Worm (Caenorhabditis elegans) whole organism, young adult: ENCODE data around the gene trpp-9.

ENCODE experiments used
- B0019.2 ChIP-seq: fragments of 200-800 bp; sonication (Bioruptor generic); conservative IDR thresholded peaks from 2 replicates; pipeline ENCODE4 v1.3.6; 2022; ENCODE audit warnings: missing genetic modification reagents, missing genetic modification characterization, missing compliant biosample characterization
- F39B2.1 ChIP-seq: fragments of 200-800 bp; sonication (Bioruptor generic); IDR thresholded peaks from 2 replicates; pipeline ENCODE4 v1.3.6; 2022; ENCODE audit warnings: missing genetic modification reagents, missing genetic modification characterization, missing compliant biosample characterization
- K11D2.4 ChIP-seq: fragments of 200-800 bp; sonication (Bioruptor generic); IDR thresholded peaks from 2 replicates; pipeline ENCODE4 v1.3.6; 2022; ENCODE audit warnings: missing genetic modification reagents, missing genetic modification characterization, missing compliant biosample characterization
- T07F8.4 ChIP-seq: sonication (generic microtip); optimal IDR thresholded peaks from 2 replicates; lab custom pipeline; 2016; ENCODE audit warnings: mild to moderate bottlenecking, missing genetic modification characterization, moderate library complexity, missing compliant biosample characterization
- T26A5.8 ChIP-seq: sonication (generic microtip); optimal IDR thresholded peaks from 2 replicates; lab custom pipeline; 2016; ENCODE audit warnings: missing genetic modification characterization, missing compliant biosample characterization
- Y67H2A.10 ChIP-seq: fragments of 200-800 bp; sonication (Bioruptor generic); conservative IDR thresholded peaks from 2 replicates; pipeline ENCODE4 v1.3.6; 2022; ENCODE audit warnings: missing genetic modification reagents, missing genetic modification characterization, missing compliant biosample characterization
- akir-1 ChIP-seq: fragments of 200-800 bp; sonication (Bioruptor generic); optimal IDR thresholded peaks from 2 replicates; lab custom pipeline; 2018; ENCODE audit warnings: mild to moderate bottlenecking, missing genetic modification characterization, moderate library complexity, missing compliant biosample characterization
- attf-6 ChIP-seq: fragments of 200-800 bp; sonication (Bioruptor generic); IDR thresholded peaks from 2 replicates; pipeline ENCODE4 v1.3.6; 2022; ENCODE audit warnings: missing genetic modification reagents, missing genetic modification characterization, missing compliant biosample characterization
- bed-2 ChIP-seq: fragments of 200-800 bp; sonication (Bioruptor generic); IDR thresholded peaks from 2 replicates; pipeline ENCODE4 v1.3.6; 2022; ENCODE audit warnings: missing genetic modification reagents, missing genetic modification characterization, missing compliant biosample characterization
- cebp-1 ChIP-seq, 2 experiments: fragments of 200-800 bp in 1 of 2; sonication (Bioruptor generic) in 1 of 2; sonication (generic microtip) in 1 of 2; IDR thresholded peaks in 1 of 2; optimal IDR thresholded peaks in 1 of 2; 2 replicates each; pipeline versions ENCODE4 v1.3.6 to Lab custom; 2017 to 2022; ENCODE audit warnings: missing compliant biosample characterization in 2 of 2, missing genetic modification characterization in 2 of 2, mild to moderate bottlenecking in 1 of 2, missing genetic modification reagents in 1 of 2, moderate library complexity in 1 of 2
- ceh-27 ChIP-seq: fragments of 200-800 bp; sonication (Bioruptor generic); optimal IDR thresholded peaks from 2 replicates; lab custom pipeline; 2018; ENCODE audit warnings: mild to moderate bottlenecking, missing genetic modification characterization, moderate library complexity, missing compliant biosample characterization
- ceh-79 ChIP-seq: sonication (generic microtip); optimal IDR thresholded peaks from 2 replicates; lab custom pipeline; 2017; ENCODE audit warnings: mild to moderate bottlenecking, missing genetic modification characterization, missing compliant biosample characterization
- die-1 ChIP-seq: sonication (generic microtip); optimal IDR thresholded peaks from 2 replicates; lab custom pipeline; 2016; ENCODE audit warnings: missing genotype, mild to moderate bottlenecking, missing genetic modification characterization, missing compliant biosample characterization
- dox-1 ChIP-seq: fragments of 200-800 bp; sonication (Bioruptor generic); IDR thresholded peaks from 2 replicates; pipeline ENCODE4 v1.3.6; 2022; ENCODE audit warnings: missing genetic modification reagents, missing genetic modification characterization, missing compliant biosample characterization
- dpl-1 ChIP-seq: fragments of 150-350 bp; optimal IDR thresholded peaks from 2 replicates; lab custom pipeline; 2014; ENCODE audit warnings: missing biosample characterization, missing genetic modification reagents, missing genetic modification characterization
- egrh-3 ChIP-seq: fragments of 200-800 bp; sonication (Bioruptor generic); IDR thresholded peaks from 2 replicates; pipeline ENCODE4 v1.3.6; 2022; ENCODE audit warnings: missing genetic modification reagents, missing genetic modification characterization, missing compliant biosample characterization
- fkh-3 ChIP-seq: sonication (generic microtip); optimal IDR thresholded peaks from 2 replicates; lab custom pipeline; 2016; ENCODE audit warnings: mild to moderate bottlenecking, missing genetic modification characterization, missing compliant biosample characterization
- him-1 ChIP-seq: sonication (generic microtip); optimal IDR thresholded peaks from 2 replicates; lab custom pipeline; 2016; ENCODE audit warnings: missing genotype, missing genetic modification reagents, missing genetic modification characterization, missing compliant biosample characterization
- hlh-12 ChIP-seq: sonication (generic microtip); optimal IDR thresholded peaks from 2 replicates; lab custom pipeline; 2016; ENCODE audit warnings: missing genetic modification characterization, missing compliant biosample characterization
- lin-40 ChIP-seq: sonication (generic microtip); optimal IDR thresholded peaks from 2 replicates; lab custom pipeline; 2016; ENCODE audit warnings: missing genetic modification characterization, mild to moderate bottlenecking, missing compliant biosample characterization, missing genotype, missing genetic modification reagents
- madf-3 ChIP-seq: fragments of 200-800 bp; sonication (Bioruptor generic); IDR thresholded peaks from 2 replicates; pipeline ENCODE4 v1.3.6; 2022; ENCODE audit warnings: missing genetic modification reagents, missing genetic modification characterization, missing compliant biosample characterization
- mel-28 ChIP-seq: sonication (generic microtip); optimal IDR thresholded peaks from 2 replicates; lab custom pipeline; 2016; ENCODE audit warnings: borderline replicate concordance, mild to moderate bottlenecking, missing genetic modification characterization, missing compliant biosample characterization
- mxl-1 ChIP-seq: sonication (generic microtip); optimal IDR thresholded peaks from 2 replicates; lab custom pipeline; 2016; ENCODE audit warnings: missing genetic modification characterization, missing compliant biosample characterization
- nhr-80 ChIP-seq: sonication (generic microtip); optimal IDR thresholded peaks from 2 replicates; lab custom pipeline; 2016; ENCODE audit warnings: missing genetic modification characterization, missing compliant biosample characterization
- sea-2 ChIP-seq: fragments of 200-800 bp; sonication (Bioruptor generic); IDR thresholded peaks from 2 replicates; pipeline ENCODE4 v1.3.6; 2022; ENCODE audit warnings: missing genetic modification characterization, missing compliant biosample characterization
- snpc-4 ChIP-seq, 5 experiments: fragments of 150-350 bp in 1 of 5; sonication (generic microtip) in 4 of 5; optimal IDR thresholded peaks; 2 replicates each; lab custom pipeline; 2014 to 2018; ENCODE audit warnings: missing genetic modification characterization in 5 of 5, missing biosample characterization in 3 of 5, antibody characterized with exemption in 2 of 5, mild to moderate bottlenecking in 2 of 5, missing compliant biosample characterization in 2 of 5, missing genotype in 2 of 5, moderate library complexity in 2 of 5, missing genetic modification reagents in 1 of 5
- somi-1 ChIP-seq: fragments of 200-800 bp; sonication (Bioruptor generic); optimal IDR thresholded peaks from 2 replicates; lab custom pipeline; 2018; ENCODE audit warnings: mild to moderate bottlenecking, missing genetic modification characterization, missing compliant biosample characterization
- tbp1 ChIP-seq: fragments of 200-800 bp; sonication (Bioruptor generic); optimal IDR thresholded peaks from 2 replicates; lab custom pipeline; 2018; ENCODE audit warnings: mild to moderate bottlenecking, missing genetic modification characterization, missing compliant biosample characterization
- tbx-9 ChIP-seq: sonication (generic microtip); optimal IDR thresholded peaks from 2 replicates; lab custom pipeline; 2016; ENCODE audit warnings: borderline replicate concordance, missing genetic modification characterization, inconsistent platforms, missing compliant biosample characterization
- zfh-2 ChIP-seq: fragments of 200-800 bp; sonication (Bioruptor generic); conservative IDR thresholded peaks from 2 replicates; pipeline ENCODE4 v1.3.6; 2022; ENCODE audit warnings: missing genetic modification reagents, missing genetic modification characterization, missing compliant biosample characterization

The trpp-9 gene

DNA sequence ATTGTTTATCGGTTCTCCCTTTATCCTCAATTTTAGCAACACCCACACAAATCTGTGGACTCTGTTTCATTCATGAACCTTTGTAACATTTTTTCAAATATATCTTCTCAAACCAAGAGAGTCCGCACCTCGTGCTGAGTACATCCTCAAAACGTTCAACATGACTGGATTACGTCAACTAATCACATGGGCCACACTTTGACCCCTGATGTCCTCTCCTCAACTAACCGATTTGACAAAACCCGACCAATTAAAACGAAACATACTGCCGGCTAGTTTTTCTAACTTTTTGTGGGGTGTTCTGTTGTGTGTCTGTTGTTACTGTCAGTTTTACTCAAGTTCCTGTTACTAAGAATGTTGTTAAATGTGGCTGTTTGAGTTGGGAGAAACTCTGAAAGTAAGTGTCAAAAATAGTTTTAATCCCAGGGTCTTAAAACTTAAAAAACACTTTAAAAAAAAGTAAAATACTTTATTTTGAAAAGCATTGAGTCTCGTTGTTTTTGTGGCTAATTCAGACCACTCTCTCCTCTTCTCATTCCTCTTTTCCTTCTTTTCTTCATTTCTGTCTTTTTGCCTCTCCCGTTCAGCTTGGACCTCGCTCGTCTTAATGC lies 8.1 kb upstream of the trpp-9 start:
- TF ChIP-seq die-1 (tag; lab: Kevin White, UChicago): no peak
- no peak for TF ChIP-seq somi-1 (GFP tag; lab: Kevin White, UChicago)
- TF ChIP-seq lin-40: no peak
- no peak for TF ChIP-seq dpl-1 (GFP tag; lab: Kevin White, UChicago)
- no peak for TF ChIP-seq sea-2 (GFP tag; lab: Robert Waterston, UW)
- TF ChIP-seq hlh-12 (tag; lab: Kevin White, UChicago): no peak
- TF ChIP-seq B0019.2: no peak
- TF ChIP-seq dox-1 (GFP tag; lab: Robert Waterston, UW): no peak
- no peak for TF ChIP-seq egrh-3 (GFP tag; lab: Robert Waterston, UW)
- TF ChIP-seq bed-2 (GFP tag; lab: Robert Waterston, UW): no peak
- TF ChIP-seq T07F8.4 (tag; lab: Kevin White, UChicago): no peak
- no peak for TF ChIP-seq snpc-4 (GFP tag; optimal IDR thresholded peaks at IDR 0.05; lab: Kevin White, UChicago)
- no peak for TF ChIP-seq snpc-4 (tag; optimal IDR thresholded peaks at IDR 0.05; lab: Kevin White, UChicago)
- no peak for TF ChIP-seq him-1 (tag; lab: Kevin White, UChicago)

DNA sequence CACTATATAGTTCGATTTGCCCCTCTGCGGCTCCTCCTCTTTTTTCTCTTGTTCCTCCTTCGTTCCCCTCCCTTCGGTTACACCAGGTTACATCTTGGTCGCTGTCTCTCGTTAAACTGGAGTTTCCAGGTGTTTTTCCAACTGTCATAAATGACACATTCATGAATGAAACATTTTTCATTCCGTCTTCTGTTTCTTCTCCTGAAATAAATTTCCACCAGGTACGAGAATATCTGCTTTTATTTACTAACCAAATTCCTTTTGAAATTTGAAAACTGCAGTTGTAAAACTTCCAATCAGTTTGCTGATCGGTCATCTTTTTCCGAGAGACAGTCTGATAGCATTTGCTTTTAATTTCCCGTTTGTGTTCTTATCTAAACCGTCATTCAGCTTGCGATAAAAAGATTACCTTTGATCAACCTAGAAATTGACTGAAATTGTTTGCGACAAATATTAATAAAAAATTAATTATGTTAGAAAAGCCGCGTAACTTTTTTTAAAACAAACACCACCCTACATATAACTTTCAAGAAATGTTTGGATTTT lies 7.5 kb upstream of the trpp-9 start, which contains the start of gene C35C5.10:
TSS of gene C35C5.10 (plus strand) at position 51 of the 546 bp plus-strand sequence.
- TF ChIP-seq nhr-80 (tag; lab: Kevin White, UChicago) (peak; percentile 87), die-1 (tag; lab: Kevin White, UChicago) (no peak)

DNA sequence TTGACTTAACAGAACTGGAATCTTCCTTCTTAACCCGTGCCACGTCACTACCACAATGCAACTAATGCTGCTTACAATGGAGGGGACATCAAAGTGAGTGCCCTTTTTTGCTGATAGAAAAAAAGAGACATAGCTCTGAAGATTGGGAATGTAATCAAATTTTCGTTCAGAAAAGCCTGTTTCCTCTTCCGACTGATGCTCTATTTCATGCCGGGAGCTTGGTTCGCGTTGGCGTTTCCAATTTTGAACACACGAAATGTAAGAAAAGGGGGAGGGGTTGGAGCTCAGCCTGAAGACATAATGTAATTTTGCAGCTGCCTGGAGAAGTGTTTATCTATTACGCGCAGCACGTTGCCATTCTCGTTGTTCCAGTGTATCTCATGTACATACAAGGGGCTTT lies 5.6 kb upstream of the trpp-9 start:
- 0 out of 2 replicates have a peak, but pooled peaks have one; percentile 25 for TF ChIP-seq K11D2.4 (GFP tag; lab: Robert Waterston, UW)
- no peak for TF ChIP-seq fkh-3 (tag; lab: Kevin White, UChicago)
- no peak for TF ChIP-seq T26A5.8 (tag; lab: Kevin White, UChicago)
- no peak for TF ChIP-seq zfh-2 (GFP tag; lab: Robert Waterston, UW)
- no peak for TF ChIP-seq tbx-9 (tag; lab: Kevin White, UChicago)

DNA sequence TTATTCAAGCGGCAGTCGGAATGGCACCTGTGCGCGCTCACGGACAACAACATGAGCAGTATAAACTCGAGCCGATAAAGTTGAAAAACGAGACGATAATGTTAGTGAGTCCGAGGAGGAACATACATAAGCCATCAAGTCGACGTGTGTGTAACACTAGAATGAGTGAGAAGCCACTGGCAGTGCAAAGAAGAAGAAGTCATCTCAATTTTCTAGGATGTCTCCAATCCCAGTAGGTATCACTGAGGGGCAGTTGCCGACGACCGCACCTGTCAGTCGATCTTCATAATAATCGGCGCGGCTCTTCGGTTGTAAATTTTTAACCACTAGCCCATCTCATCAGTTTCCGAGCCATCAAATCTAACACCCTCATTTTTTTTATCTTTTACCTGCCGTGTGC lies 3.6 kb upstream of the trpp-9 start:
- no peak for TF ChIP-seq mel-28
- TF ChIP-seq cebp-1 (GFP tag; IDR thresholded peaks at IDR 0.05; lab: Robert Waterston, UW): no peak
- peak; percentile 32 for TF ChIP-seq cebp-1 (tag; optimal IDR thresholded peaks at IDR 0.05; lab: Kevin White, UChicago)

DNA sequence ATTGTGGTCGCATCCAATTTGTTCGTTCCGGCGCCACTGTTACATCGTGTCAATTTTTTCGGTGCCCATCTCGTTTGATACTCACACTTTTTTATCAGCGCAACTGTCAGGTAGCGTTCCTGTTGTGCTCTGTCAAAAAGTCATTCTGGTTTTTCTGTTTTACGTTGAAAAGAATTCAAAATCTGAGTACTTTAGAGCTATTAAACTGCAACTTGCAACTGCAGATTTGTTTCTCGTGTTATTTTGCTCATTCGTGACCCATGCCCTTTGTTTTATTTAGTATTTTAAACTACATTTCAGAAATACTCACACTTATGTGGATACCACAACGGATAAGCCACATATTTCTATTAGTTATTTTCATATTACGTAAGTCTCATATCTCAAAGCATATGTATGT lies 3.1 kb upstream of the trpp-9 start, which contains the start of gene lev-8:
TSS of gene lev-8 (plus strand) at position 301 of the 400 bp plus-strand sequence.
- no peak for TF ChIP-seq F39B2.1 (GFP tag; lab: Robert Waterston, UW)
- TF ChIP-seq madf-3 (GFP tag; lab: Robert Waterston, UW): no peak
- TF ChIP-seq ceh-79 (tag; lab: Kevin White, UChicago): no peak
- TF ChIP-seq tbp1 (GFP tag; lab: Kevin White, UChicago): no peak
- TF ChIP-seq mel-28: no peak
- no peak for TF ChIP-seq akir-1 (GFP tag; lab: Kevin White, UChicago)
- no peak for TF ChIP-seq Y67H2A.10 (GFP tag; lab: Robert Waterston, UW)
- TF ChIP-seq attf-6 (GFP tag; lab: Robert Waterston, UW): no peak
- no peak for TF ChIP-seq ceh-27 (GFP tag; lab: Kevin White, UChicago)
- TF ChIP-seq mxl-1 (tag; lab: Kevin White, UChicago): no peak
